Fruit fly (Drosophila melanogaster): Measurements from ENCODE around the gene eco.

eco gene

DNA sequence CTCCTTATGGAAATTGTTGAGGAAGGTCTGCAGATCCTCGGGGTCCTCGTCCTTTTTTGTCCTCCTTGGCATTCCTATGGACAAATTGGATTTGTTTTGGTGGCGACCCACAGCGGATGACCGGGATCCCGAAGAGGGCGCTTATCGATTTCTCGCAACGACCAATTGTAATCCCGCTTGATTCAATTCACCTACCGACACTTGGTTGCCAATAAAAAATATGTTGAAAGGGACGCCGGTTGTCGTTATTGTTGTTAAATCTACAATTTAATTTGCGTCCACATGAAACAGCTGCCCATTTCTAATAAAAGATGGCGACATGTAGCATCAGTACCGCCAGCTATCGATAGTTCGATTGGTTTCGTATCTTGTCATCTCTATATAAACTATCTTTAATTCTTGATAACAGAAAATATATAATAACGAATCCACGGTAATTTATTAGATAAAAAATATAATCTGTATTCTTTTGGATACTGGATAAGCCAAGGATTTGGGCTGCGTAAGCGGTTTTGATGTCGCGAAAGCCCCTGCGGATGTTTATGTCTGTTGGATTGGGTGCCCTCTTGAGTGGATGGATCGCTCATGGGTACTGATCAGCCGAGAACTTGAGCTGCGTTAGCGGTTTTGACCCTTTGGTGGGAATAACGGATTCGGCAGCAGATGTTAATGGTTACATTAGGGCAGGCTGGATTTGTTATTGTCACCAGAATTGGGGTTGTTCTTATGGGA, 17.4 kb upstream of the eco start, which contains the start of gene CTCF:
Gene CTCF (minus strand): TSS at position 328 of the 732 bp plus-strand sequence.
- TF ChIP-seq br (GFP tag; optimal IDR thresholded peaks at IDR 0.05) (peak; percentile 44), Myc (optimal IDR thresholded peaks at IDR 0.05) (peak; percentile 80), Rel (GFP tag; optimal IDR thresholded peaks at IDR 0.05) (no peak), Rel (tag; optimal IDR thresholded peaks at IDR 0.05) (peak; percentile 15), Jra (GFP tag; optimal IDR thresholded peaks at IDR 0.05) (peak; percentile 14), jim (GFP tag; optimal IDR thresholded peaks at IDR 0.05) (no peak), OdsH (GFP tag; optimal IDR thresholded peaks at IDR 0.05) (peak; percentile 37), N (GFP tag; optimal IDR thresholded peaks at IDR 0.05) (no peak), h (GFP tag; optimal IDR thresholded peaks at IDR 0.05) (peak; percentile 56), GATAd (GFP tag; optimal IDR thresholded peaks at IDR 0.05) (no peak), ey (GFP tag; optimal IDR thresholded peaks at IDR 0.05) (peak; percentile 30), Sp1 (GFP tag; optimal IDR thresholded peaks at IDR 0.05) (peak; percentile 16), foxo (GFP tag; optimal IDR thresholded peaks at IDR 0.05) (peak in 1 of 2 experiments; percentile 46), psq (GFP tag; optimal IDR thresholded peaks at IDR 0.05) (peak; percentile 21), rgr (GFP tag; optimal IDR thresholded peaks at IDR 0.05) (peak; percentile 50), CG9705 (GFP tag; optimal IDR thresholded peaks at IDR 0.05) (no peak), HLH106 (tag; optimal IDR thresholded peaks at IDR 0.05) (peak; percentile 56), sage (GFP tag; optimal IDR thresholded peaks at IDR 0.05) (no peak)

DNA sequence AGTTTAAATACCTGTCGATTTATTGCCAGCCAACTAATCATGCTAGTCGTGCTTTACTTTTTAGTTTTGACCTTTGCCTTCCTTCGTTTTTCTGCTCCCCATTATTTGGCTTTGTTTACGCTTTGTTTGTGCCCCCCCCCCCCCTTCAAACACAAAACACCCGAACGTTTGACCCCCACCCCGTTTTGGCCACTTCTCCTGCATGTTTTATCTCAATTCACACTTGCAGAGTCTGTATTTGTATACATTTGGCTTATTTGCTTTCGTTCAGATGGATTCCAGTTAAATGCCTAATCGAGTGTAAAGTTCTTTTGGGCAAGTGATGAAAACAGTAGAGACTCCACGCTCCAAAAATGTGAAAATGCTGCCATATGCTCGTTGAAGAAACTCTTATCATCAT, 10.2 kb upstream of the eco start:
- TF ChIP-seq fru (GFP tag; optimal IDR thresholded peaks at IDR 0.05), result no peak
- no peak for TF ChIP-seq pan (optimal IDR thresholded peaks at IDR 0.05)
- no peak for TF ChIP-seq Dif (GFP tag; optimal IDR thresholded peaks at IDR 0.05; ENCODE audit: partially characterized antibody)
- no peak for TF ChIP-seq Dfd (GFP tag; optimal IDR thresholded peaks at IDR 0.05)
- no peak for TF ChIP-seq Mio (GFP tag; optimal IDR thresholded peaks at IDR 0.05)
- TF ChIP-seq Abd-B (GFP tag; optimal IDR thresholded peaks at IDR 0.05), result no peak
- TF ChIP-seq lola (GFP tag; optimal IDR thresholded peaks at IDR 0.05), result no peak
- no peak for TF ChIP-seq sage (GFP tag; optimal IDR thresholded peaks at IDR 0.05)
- TF ChIP-seq CrebA (GFP tag; optimal IDR thresholded peaks at IDR 0.05; ENCODE audit: borderline replicate concordance), result no peak
- no peak for TF ChIP-seq psq (GFP tag; optimal IDR thresholded peaks at IDR 0.05)
- no peak for TF ChIP-seq h (GFP tag; optimal IDR thresholded peaks at IDR 0.05)

DNA sequence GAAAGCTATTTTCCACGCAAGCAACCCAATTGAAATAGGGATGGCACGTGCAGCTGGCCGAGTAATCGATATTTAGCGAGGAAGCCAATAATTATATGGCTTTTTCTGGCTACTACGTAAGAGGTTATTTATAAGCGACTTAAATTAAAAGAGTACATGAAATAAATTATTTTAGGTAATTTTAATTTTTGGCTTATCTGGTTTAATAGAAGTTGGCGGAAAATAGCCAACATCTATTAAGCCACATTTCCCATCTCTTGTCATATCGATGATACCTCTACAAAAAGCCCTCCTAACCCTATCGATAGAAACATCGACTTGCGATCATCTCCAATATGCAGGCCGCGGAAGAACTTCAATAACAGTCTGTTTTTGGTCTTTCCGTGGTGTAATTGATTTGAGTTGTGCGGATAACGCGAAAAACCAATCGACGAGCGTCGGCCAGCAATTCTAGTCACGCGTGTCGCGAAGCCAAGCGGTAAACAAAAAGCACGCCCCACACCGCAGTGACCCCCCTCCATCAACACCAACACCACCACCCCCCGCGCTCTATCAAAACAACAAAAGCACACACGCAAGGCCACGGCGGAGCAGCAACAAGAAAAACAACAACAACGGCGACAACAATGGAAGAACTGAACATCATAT, 9.0 kb upstream of the eco start, which contains the start of the genes Srp19 and qm:
Gene Srp19 (minus strand): TSS at position 51 of the 648 bp plus-strand sequence.
Gene qm (plus strand): TSS at position 330 of the 648 bp plus-strand sequence.
- peak; percentile 23 for TF ChIP-seq Dif (GFP tag; optimal IDR thresholded peaks at IDR 0.05; ENCODE audit: partially characterized antibody)
- TF ChIP-seq usp (GFP tag; optimal IDR thresholded peaks at IDR 0.05), result no peak
- peak; percentile 12 for TF ChIP-seq OdsH (GFP tag; optimal IDR thresholded peaks at IDR 0.05)
- TF ChIP-seq pan (optimal IDR thresholded peaks at IDR 0.05), result no peak
- no peak for TF ChIP-seq Rel (GFP tag; optimal IDR thresholded peaks at IDR 0.05)
- TF ChIP-seq Rel (tag; optimal IDR thresholded peaks at IDR 0.05), result peak; percentile 90
- TF ChIP-seq Hr83 (GFP tag; optimal IDR thresholded peaks at IDR 0.05; ENCODE audit: poor library complexity, severe bottlenecking), result no peak
- no peak for TF ChIP-seq sage (GFP tag; optimal IDR thresholded peaks at IDR 0.05)
- TF ChIP-seq brk (GFP tag; optimal IDR thresholded peaks at IDR 0.05), result no peak
- TF ChIP-seq rgr (GFP tag; optimal IDR thresholded peaks at IDR 0.05), result peak; percentile 23
- TF ChIP-seq woc (GFP tag; optimal IDR thresholded peaks at IDR 0.05), result peak; percentile 82
- no peak for TF ChIP-seq psq (GFP tag; optimal IDR thresholded peaks at IDR 0.05)
- peak; percentile 69 for TF ChIP-seq h (GFP tag; optimal IDR thresholded peaks at IDR 0.05)
- TF ChIP-seq dl (GFP tag; optimal IDR thresholded peaks at IDR 0.05; ENCODE audit: insufficient read depth in 1 of 2, partially characterized antibody in 2 of 2), result no peak
- no peak for TF ChIP-seq tai (GFP tag; optimal IDR thresholded peaks at IDR 0.05)
- no peak for TF ChIP-seq N (GFP tag; optimal IDR thresholded peaks at IDR 0.05)
- no peak for TF ChIP-seq Dfd (GFP tag; optimal IDR thresholded peaks at IDR 0.05)
- peak; percentile 55 for TF ChIP-seq Sp1 (GFP tag; optimal IDR thresholded peaks at IDR 0.05)
- peak; percentile 24 for TF ChIP-seq HLH106 (tag; optimal IDR thresholded peaks at IDR 0.05)
- TF ChIP-seq foxo (GFP tag; optimal IDR thresholded peaks at IDR 0.05), result peak in 1 of 2 experiments; percentile 77
- no peak for TF ChIP-seq Mio (GFP tag; optimal IDR thresholded peaks at IDR 0.05)
- peak; percentile 42 for TF ChIP-seq ey (GFP tag; optimal IDR thresholded peaks at IDR 0.05)
- no peak for TF ChIP-seq CrebA (GFP tag; optimal IDR thresholded peaks at IDR 0.05; ENCODE audit: borderline replicate concordance)
- no peak for TF ChIP-seq dsf (GFP tag; optimal IDR thresholded peaks at IDR 0.05; ENCODE audit: borderline replicate concordance)
- TF ChIP-seq CG9705 (GFP tag; optimal IDR thresholded peaks at IDR 0.05), result peak; percentile 14
- TF ChIP-seq Hr78 (GFP tag; optimal IDR thresholded peaks at IDR 0.05), result no peak
- TF ChIP-seq Abd-B (GFP tag; optimal IDR thresholded peaks at IDR 0.05), result no peak
- peak; percentile 7 for TF ChIP-seq jim (GFP tag; optimal IDR thresholded peaks at IDR 0.05)
- TF ChIP-seq fru (GFP tag; optimal IDR thresholded peaks at IDR 0.05), result peak; percentile 63
- TF ChIP-seq sv (GFP tag; optimal IDR thresholded peaks at IDR 0.05), result peak; percentile 25
- no peak for TF ChIP-seq lola (GFP tag; optimal IDR thresholded peaks at IDR 0.05)
- TF ChIP-seq Jra (GFP tag; optimal IDR thresholded peaks at IDR 0.05), result peak; percentile 66
- no peak for TF ChIP-seq dmrt93B (GFP tag; optimal IDR thresholded peaks at IDR 0.05)
- TF ChIP-seq Hnf4 (GFP tag; optimal IDR thresholded peaks at IDR 0.05), result peak; percentile 69
- TF ChIP-seq GATAd (GFP tag; optimal IDR thresholded peaks at IDR 0.05), result no peak
- peak; percentile 87 for TF ChIP-seq Myc (optimal IDR thresholded peaks at IDR 0.05)
- no peak for TF ChIP-seq CG32264 (GFP tag; optimal IDR thresholded peaks at IDR 0.05)
- no peak for TF ChIP-seq Vsx2 (GFP tag; optimal IDR thresholded peaks at IDR 0.05; ENCODE audit: partially characterized antibody)
- TF ChIP-seq br (GFP tag; optimal IDR thresholded peaks at IDR 0.05), result peak; percentile 50

All from whole organism, wandering third instar larva.